Worm (Caenorhabditis elegans) whole organism, early embryonic: ENCODE data around the gene srh-115.

Source experiments
- B0310.2 ChIP-seq: sonication (generic microtip); optimal IDR thresholded peaks from 2 replicates; lab custom pipeline; 2016; ENCODE audit warnings: mild to moderate bottlenecking, missing genetic modification characterization, missing compliant biosample characterization
- F13C5.2 ChIP-seq: sonication (generic microtip); optimal IDR thresholded peaks from 2 replicates; lab custom pipeline; 2017; ENCODE audit warnings: mild to moderate bottlenecking, missing genetic modification characterization, inconsistent platforms, missing compliant biosample characterization
- aly-1 ChIP-seq: sonication (generic microtip); optimal IDR thresholded peaks from 2 replicates; lab custom pipeline; 2016; ENCODE audit warnings: missing genetic modification characterization, missing compliant biosample characterization
- ama-1 ChIP-seq: fragments of 150-350 bp; optimal IDR thresholded peaks from 2 replicates; lab custom pipeline; 2014
- ceh-13 ChIP-seq: fragments of 200-800 bp; sonication (Bioruptor generic); optimal IDR thresholded peaks from 2 replicates; lab custom pipeline; 2018; ENCODE audit warnings: mild to moderate bottlenecking, missing genetic modification characterization, missing compliant biosample characterization
- ceh-36 ChIP-seq: sonication (generic microtip); optimal IDR thresholded peaks from 2 replicates; lab custom pipeline; 2016; ENCODE audit warnings: missing genetic modification characterization, inconsistent platforms, missing compliant biosample characterization
- ets-7 ChIP-seq: sonication (generic microtip); optimal IDR thresholded peaks from 2 replicates; lab custom pipeline; 2016; ENCODE audit warnings: missing genotype, missing genetic modification characterization, missing compliant biosample characterization
- flt-1 ChIP-seq: fragments of 200-800 bp; sonication (Bioruptor generic); IDR thresholded peaks from 2 replicates; pipeline ENCODE4 v1.3.6; 2022; ENCODE audit warnings: missing genetic modification characterization, missing compliant biosample characterization
- hmbx-1 ChIP-seq: sonication (generic microtip); optimal IDR thresholded peaks from 2 replicates; lab custom pipeline; 2016; ENCODE audit warnings: mild to moderate bottlenecking, missing genetic modification characterization, missing compliant biosample characterization
- hmg-4 ChIP-seq: fragments of 200-800 bp; sonication (Bioruptor generic); optimal IDR thresholded peaks from 2 replicates; lab custom pipeline; 2018; ENCODE audit warnings: mild to moderate bottlenecking, missing genetic modification characterization, missing compliant biosample characterization
- hnd-1 ChIP-seq: sonication (generic microtip); optimal IDR thresholded peaks from 2 replicates; lab custom pipeline; 2016; ENCODE audit warnings: missing genetic modification characterization, missing compliant biosample characterization
- pes-1 ChIP-seq: fragments of 200-800 bp; sonication (Bioruptor generic); IDR thresholded peaks from 2 replicates; pipeline ENCODE4 v1.3.6; 2022; ENCODE audit warnings: missing genetic modification reagents, missing genetic modification characterization, missing compliant biosample characterization
- scrt-1 ChIP-seq: fragments of 200-800 bp; sonication (Bioruptor generic); IDR thresholded peaks from 2 replicates; pipeline ENCODE4 v1.3.6; 2022; ENCODE audit warnings: missing genetic modification characterization, missing compliant biosample characterization
- sea-1 ChIP-seq: fragments of 200-800 bp; sonication (Bioruptor generic); conservative IDR thresholded peaks from 2 replicates; pipeline ENCODE4 v1.3.6; 2022; ENCODE audit warnings: missing genetic modification characterization, missing compliant biosample characterization
- tbx-11 ChIP-seq: fragments of 200-800 bp; sonication (Bioruptor generic); IDR thresholded peaks from 2 replicates; pipeline ENCODE4 v1.3.6; 2022; ENCODE audit warnings: missing genetic modification characterization, missing compliant biosample characterization
- tbx-37 ChIP-seq: fragments of 200-800 bp; sonication (Bioruptor generic); conservative IDR thresholded peaks from 2 replicates; pipeline ENCODE4 v1.3.6; 2022; ENCODE audit warnings: missing genetic modification reagents, missing genetic modification characterization, missing compliant biosample characterization
- tra-4 ChIP-seq: sonication (generic microtip); optimal IDR thresholded peaks from 2 replicates; lab custom pipeline; 2017; ENCODE audit warnings: missing genetic modification characterization, missing compliant biosample characterization

Gene srh-115

ce11 chrV:17284159-17284558, 28.6 kb downstream of the srh-115 start:
- TF ChIP-seq hmg-4 (GFP tag; lab: Kevin White, UChicago) (no peak), flt-1 (GFP tag; lab: Robert Waterston, UW) (no peak), pes-1 (GFP tag; lab: Robert Waterston, UW) (no peak), sea-1 (no peak), B0310.2 (tag; lab: Kevin White, UChicago) (no peak), ceh-36 (tag; lab: Kevin White, UChicago) (no peak), ets-7 (tag; lab: Kevin White, UChicago) (no peak), tbx-37 (no peak), ceh-13 (GFP tag; lab: Kevin White, UChicago) (no peak), F13C5.2 (tag; lab: Kevin White, UChicago) (no peak), ama-1 (lab: Kevin White, UChicago) (no peak), tra-4 (no peak), aly-1 (no peak), hnd-1 (tag; lab: Kevin White, UChicago) (no peak), scrt-1 (GFP tag; lab: Robert Waterston, UW) (no peak)

ce11 chrV:17292740-17293139, 37.2 kb downstream of the srh-115 start:
- no peak for TF ChIP-seq ceh-13 (GFP tag; lab: Kevin White, UChicago)
- TF ChIP-seq tbx-11 (GFP tag; lab: Robert Waterston, UW), result no peak
- TF ChIP-seq B0310.2 (tag; lab: Kevin White, UChicago), result no peak
- TF ChIP-seq hnd-1 (tag; lab: Kevin White, UChicago), result no peak
- no peak for TF ChIP-seq tbx-37
- TF ChIP-seq ceh-36 (tag; lab: Kevin White, UChicago), result no peak
- TF ChIP-seq F13C5.2 (tag; lab: Kevin White, UChicago), result no peak
- TF ChIP-seq pes-1 (GFP tag; lab: Robert Waterston, UW), result no peak
- no peak for TF ChIP-seq scrt-1 (GFP tag; lab: Robert Waterston, UW)
- TF ChIP-seq hmg-4 (GFP tag; lab: Kevin White, UChicago), result no peak
- no peak for TF ChIP-seq ama-1 (lab: Kevin White, UChicago)

ce11 chrV:17296443-17296842, 40.9 kb downstream of the srh-115 start:
- TF ChIP-seq hmg-4 (GFP tag; lab: Kevin White, UChicago) (no peak), scrt-1 (GFP tag; lab: Robert Waterston, UW) (no peak), F13C5.2 (tag; lab: Kevin White, UChicago) (no peak), B0310.2 (tag; lab: Kevin White, UChicago) (no peak), pes-1 (GFP tag; lab: Robert Waterston, UW) (no peak), hmbx-1 (tag; lab: Kevin White, UChicago) (no peak), ets-7 (tag; lab: Kevin White, UChicago) (no peak)

ce11 chrV:17298657-17299056, 43.1 kb downstream of the srh-115 start:
- TF ChIP-seq sea-1 (no peak), scrt-1 (GFP tag; lab: Robert Waterston, UW) (no peak), aly-1 (no peak), ets-7 (tag; lab: Kevin White, UChicago) (no peak), tbx-37 (no peak), tra-4 (no peak), tbx-11 (GFP tag; lab: Robert Waterston, UW) (no peak), ceh-36 (tag; lab: Kevin White, UChicago) (no peak), hnd-1 (tag; lab: Kevin White, UChicago) (no peak)

- TF ChIP-seq ceh-36 (tag; lab: Kevin White, UChicago) (no peak), B0310.2 (tag; lab: Kevin White, UChicago) (no peak), ceh-13 (GFP tag; lab: Kevin White, UChicago) (no peak), ets-7 (tag; lab: Kevin White, UChicago) (no peak), hnd-1 (tag; lab: Kevin White, UChicago) (no peak), tbx-37 (no peak), aly-1 (no peak), sea-1 (no peak), pes-1 (GFP tag; lab: Robert Waterston, UW) (no peak), F13C5.2 (tag; lab: Kevin White, UChicago) (no peak), hmbx-1 (tag; lab: Kevin White, UChicago) (no peak), hmg-4 (GFP tag; lab: Kevin White, UChicago) (no peak), scrt-1 (GFP tag; lab: Robert Waterston, UW) (no peak), flt-1 (GFP tag; lab: Robert Waterston, UW) (no peak), ama-1 (lab: Kevin White, UChicago) (no peak), tbx-11 (GFP tag; lab: Robert Waterston, UW) (no peak), tra-4 (no peak)
These were observed 45.8 kb downstream of the srh-115 start, which contains the start of gene K10G4.5 for ce11 chrV:17301375-17301774. Gene K10G4.5 (minus strand): TSS chrV:17301475.

- TF ChIP-seq flt-1 (GFP tag; lab: Robert Waterston, UW), result no peak
- TF ChIP-seq hmbx-1 (tag; lab: Kevin White, UChicago), result no peak
- TF ChIP-seq ceh-13 (GFP tag; lab: Kevin White, UChicago), result no peak
- TF ChIP-seq tra-4, result no peak
- no peak for TF ChIP-seq tbx-11 (GFP tag; lab: Robert Waterston, UW)
- TF ChIP-seq ceh-36 (tag; lab: Kevin White, UChicago), result no peak
- TF ChIP-seq ets-7 (tag; lab: Kevin White, UChicago), result no peak
- TF ChIP-seq ama-1 (lab: Kevin White, UChicago), result no peak
- no peak for TF ChIP-seq sea-1
- no peak for TF ChIP-seq hmg-4 (GFP tag; lab: Kevin White, UChicago)
- TF ChIP-seq hnd-1 (tag; lab: Kevin White, UChicago), result no peak
- no peak for TF ChIP-seq F13C5.2 (tag; lab: Kevin White, UChicago)
- TF ChIP-seq B0310.2 (tag; lab: Kevin White, UChicago), result no peak
- TF ChIP-seq scrt-1 (GFP tag; lab: Robert Waterston, UW), result no peak
These were observed 47.2 kb downstream of the srh-115 start, which contains the start of gene sri-70 for ce11 chrV:17302754-17303153. Gene sri-70 (plus strand): TSS chrV:17303054.

ce11 chrV:17303392-17303791, 47.8 kb downstream of the srh-115 start:
- TF ChIP-seq ets-7 (tag; lab: Kevin White, UChicago) (no peak), hmbx-1 (tag; lab: Kevin White, UChicago) (no peak), F13C5.2 (tag; lab: Kevin White, UChicago) (no peak), ceh-36 (tag; lab: Kevin White, UChicago) (no peak)
